Worm (Caenorhabditis elegans) whole organism, L4 larva: Measurements from ENCODE around the gene tyr-6.

Source experiments
- F26F4.8 ChIP-seq: fragments of 200-800 bp; sonication (Bioruptor generic); conservative IDR thresholded peaks from 2 replicates; pipeline ENCODE4 v1.3.6; 2022; ENCODE audit warnings: missing genetic modification characterization, missing compliant biosample characterization
- F37D6.2 ChIP-seq: sonication (generic microtip); optimal IDR thresholded peaks from 2 replicates; lab custom pipeline; 2016; ENCODE audit warnings: mild to moderate bottlenecking, missing genetic modification characterization, missing compliant biosample characterization
- ZK546.5 ChIP-seq, 2 experiments: sonication (generic microtip); optimal IDR thresholded peaks; 2 replicates each; lab custom pipeline; 2017; ENCODE audit warnings: missing biosample characterization in 2 of 2, missing genetic modification characterization in 2 of 2
- aha-1 ChIP-seq: fragments of 150-350 bp; peaks from one replicate; lab custom pipeline; 2014; ENCODE audit warnings: missing biosample characterization, missing genetic modification characterization
- ceh-62 ChIP-seq: sonication (generic microtip); optimal IDR thresholded peaks from 2 replicates; lab custom pipeline; 2017; ENCODE audit warnings: missing biosample characterization, missing genetic modification characterization
- daf-16 ChIP-seq, 3 experiments: sonication (generic microtip); optimal IDR thresholded peaks; 2 replicates each; lab custom pipeline; 2016 to 2017; ENCODE audit warnings: missing genetic modification characterization in 3 of 3, missing genetic modification reagents in 3 of 3, mild to moderate bottlenecking in 2 of 3, missing compliant biosample characterization in 2 of 3, missing biosample characterization in 1 of 3, moderate library complexity in 1 of 3
- dpl-1 ChIP-seq: fragments of 150-350 bp; optimal IDR thresholded peaks from 2 replicates; lab custom pipeline; 2014; ENCODE audit warnings: missing biosample characterization, missing genetic modification reagents, missing genetic modification characterization
- duxl-1 ChIP-seq: sonication (generic microtip); optimal IDR thresholded peaks from 2 replicates; lab custom pipeline; 2016; ENCODE audit warnings: mild to moderate bottlenecking, missing genetic modification characterization, moderate library complexity, missing compliant biosample characterization; ENCODE audit not compliant: poor library complexity
- fkh-10 ChIP-seq: fragments of 150-350 bp; optimal IDR thresholded peaks from 2 replicates; lab custom pipeline; 2014; ENCODE audit warnings: missing biosample characterization, missing genetic modification reagents, missing genetic modification characterization
- gei-8 ChIP-seq: fragments of 200-800 bp; sonication (Bioruptor generic); optimal IDR thresholded peaks from 2 replicates; lab custom pipeline; 2018; ENCODE audit warnings: mild to moderate bottlenecking, missing genetic modification characterization, missing compliant biosample characterization
- hlh-30 ChIP-seq: sonication (generic microtip); optimal IDR thresholded peaks from 2 replicates; lab custom pipeline; 2017; ENCODE audit warnings: antibody characterized with exemption, mild to moderate bottlenecking, missing genetic modification characterization, missing compliant biosample characterization; ENCODE audit not compliant: insufficient read depth
- lin-15B ChIP-seq: fragments of 150-350 bp; sonication (generic microtip); optimal IDR thresholded peaks from 3 replicates; lab custom pipeline; 2014; ENCODE audit warnings: missing biosample characterization, missing genetic modification characterization
- lin-38 ChIP-seq: fragments of 200-800 bp; sonication (Bioruptor generic); IDR thresholded peaks from 2 replicates; pipeline ENCODE4 v1.3.6; 2022; ENCODE audit warnings: missing genetic modification reagents, missing genetic modification characterization, missing compliant biosample characterization
- lir-3 ChIP-seq: sonication (generic microtip); optimal IDR thresholded peaks from 2 replicates; lab custom pipeline; 2016; ENCODE audit warnings: mild to moderate bottlenecking, missing genetic modification characterization, missing compliant biosample characterization
- lsy-2 ChIP-seq, 2 experiments: fragments of 150-350 bp in 1 of 2; sonication (generic microtip) in 1 of 2; optimal IDR thresholded peaks; 2 replicates each; lab custom pipeline; 2014 to 2017; ENCODE audit warnings: missing biosample characterization in 2 of 2, missing genetic modification characterization in 2 of 2
- mes-2 ChIP-seq: sonication (generic microtip); optimal IDR thresholded peaks from 2 replicates; lab custom pipeline; 2016; ENCODE audit warnings: missing genotype, mild to moderate bottlenecking, missing genetic modification characterization, missing compliant biosample characterization; ENCODE audit not compliant: poor library complexity, severe bottlenecking
- mxl-3 ChIP-seq: fragments of 200-800 bp; sonication (Bioruptor generic); optimal IDR thresholded peaks from 2 replicates; lab custom pipeline; 2018; ENCODE audit warnings: mild to moderate bottlenecking, missing genetic modification characterization, missing compliant biosample characterization
- nhr-102 ChIP-seq: sonication (generic microtip); optimal IDR thresholded peaks from 2 replicates; lab custom pipeline; 2016; ENCODE audit warnings: mild to moderate bottlenecking, missing genetic modification characterization, moderate library complexity, missing compliant biosample characterization
- nhr-11 ChIP-seq: fragments of 150-350 bp; optimal IDR thresholded peaks from 2 replicates; lab custom pipeline; 2014; ENCODE audit warnings: missing biosample characterization, missing genetic modification characterization
- nhr-111 ChIP-seq: fragments of 200-800 bp; sonication (Bioruptor generic); optimal IDR thresholded peaks from 2 replicates; lab custom pipeline; 2018; ENCODE audit warnings: mild to moderate bottlenecking, missing genetic modification characterization, missing compliant biosample characterization
- nhr-237 ChIP-seq: sonication (generic microtip); optimal IDR thresholded peaks from 2 replicates; lab custom pipeline; 2017; ENCODE audit warnings: missing biosample characterization, missing genetic modification characterization
- nhr-25 ChIP-seq: sonication (generic microtip); optimal IDR thresholded peaks from 2 replicates; lab custom pipeline; 2017; ENCODE audit warnings: missing genetic modification characterization, mild to moderate bottlenecking, missing compliant biosample characterization, antibody characterized with exemption, moderate library complexity, borderline replicate concordance; ENCODE audit not compliant: insufficient read depth
- nhr-28 ChIP-seq: fragments of 150-350 bp; optimal IDR thresholded peaks from 2 replicates; lab custom pipeline; 2014; ENCODE audit warnings: missing biosample characterization, missing genetic modification characterization
- nhr-41 ChIP-seq: fragments of 200-800 bp; sonication (Bioruptor generic); IDR thresholded peaks from 2 replicates; pipeline ENCODE4 v1.3.6; 2022; ENCODE audit warnings: missing genetic modification reagents, missing genetic modification characterization, missing compliant biosample characterization
- nhr-42 ChIP-seq: fragments of 200-800 bp; sonication (Bioruptor generic); IDR thresholded peaks from 2 replicates; pipeline ENCODE4 v1.3.6; 2022; ENCODE audit warnings: missing genetic modification characterization, missing compliant biosample characterization
- nhr-48 ChIP-seq: sonication (generic microtip); optimal IDR thresholded peaks from 2 replicates; lab custom pipeline; 2016; ENCODE audit warnings: mild to moderate bottlenecking, missing genetic modification characterization, missing compliant biosample characterization
- nhr-6 ChIP-seq: fragments of 150-350 bp; optimal IDR thresholded peaks from 2 replicates; lab custom pipeline; 2014; ENCODE audit warnings: missing biosample characterization, missing genetic modification characterization
- nhr-77 ChIP-seq: fragments of 150-350 bp; optimal IDR thresholded peaks from 2 replicates; lab custom pipeline; 2014; ENCODE audit warnings: missing biosample characterization, missing genetic modification characterization
- pha-4 ChIP-seq, 2 experiments: fragments of 150-350 bp in 1 of 2; fragments of 200-800 bp in 1 of 2; sonication (Bioruptor generic) in 1 of 2; IDR thresholded peaks in 1 of 2; optimal IDR thresholded peaks in 1 of 2; 2 replicates each; pipeline versions ENCODE4 v1.3.6 to Lab custom; 2014 to 2022; ENCODE audit warnings: missing genetic modification characterization in 2 of 2, missing genetic modification reagents in 2 of 2, missing biosample characterization in 1 of 2, missing compliant biosample characterization in 1 of 2
- php-3 ChIP-seq: fragments of 200-800 bp; sonication (Bioruptor generic); IDR thresholded peaks from 2 replicates; pipeline ENCODE4 v1.3.6; 2022; ENCODE audit warnings: missing genetic modification reagents, missing genetic modification characterization, missing compliant biosample characterization
- pqm-1 ChIP-seq: sonication (generic microtip); optimal IDR thresholded peaks from 2 replicates; lab custom pipeline; 2017; ENCODE audit warnings: missing biosample characterization, missing genetic modification characterization
- rbr-2 ChIP-seq: sonication (generic microtip); optimal IDR thresholded peaks from 2 replicates; lab custom pipeline; 2016; ENCODE audit warnings: missing genotype, missing genetic modification characterization, missing compliant biosample characterization
- saeg-2 ChIP-seq: fragments of 200-800 bp; sonication (Bioruptor generic); IDR thresholded peaks from 2 replicates; pipeline ENCODE4 v1.3.6; 2022; ENCODE audit warnings: missing genetic modification reagents, missing genetic modification characterization, missing compliant biosample characterization
- skn-1 ChIP-seq: fragments of 150-350 bp; optimal IDR thresholded peaks from 2 replicates; lab custom pipeline; 2014; ENCODE audit warnings: missing biosample characterization, missing genetic modification characterization
- unc-130 ChIP-seq: sonication (generic microtip); optimal IDR thresholded peaks from 2 replicates; lab custom pipeline; 2016; ENCODE audit warnings: missing genetic modification reagents, missing genetic modification characterization, missing compliant biosample characterization
- unc-62 ChIP-seq, 3 experiments: fragments of 150-350 bp in 1 of 3; sonication (generic microtip); optimal IDR thresholded peaks in 2 of 3; peaks in 1 of 3; 1 replicate in 1 of 3; 2 replicates in 2 of 3; lab custom pipeline; 2014 to 2017; ENCODE audit warnings: missing biosample characterization in 3 of 3, missing genetic modification characterization in 3 of 3, missing genetic modification reagents in 3 of 3, missing genotype in 1 of 3

The tyr-6 gene

ce11 chrIV:6514700-6515099, 34.4 kb downstream of the tyr-6 start:
- TF ChIP-seq F37D6.2 (tag; lab: Kevin White, UChicago) (peak; percentile 77), nhr-237 (tag; lab: Kevin White, UChicago) (no peak), rbr-2 (peak; percentile 26), php-3 (no peak), skn-1 (no peak), nhr-11 (tag; lab: Kevin White, UChicago) (peak; percentile 69), nhr-28 (no peak), lin-15B (tag; lab: Kevin White, UChicago) (no peak), unc-130 (no peak), unc-62 (GFP tag; optimal IDR thresholded peaks at IDR 0.05 in 1 of 2; lab: Kevin White, UChicago) (peak in 1 of 2 experiments; percentile 80), unc-62 (tag; optimal IDR thresholded peaks at IDR 0.05; lab: Kevin White, UChicago) (no peak), nhr-102 (no peak), lir-3 (tag; lab: Kevin White, UChicago) (no peak), nhr-48 (peak; percentile 35), gei-8 (no peak), duxl-1 (no peak), nhr-6 (tag; lab: Kevin White, UChicago) (no peak), nhr-25 (tag; lab: Kevin White, UChicago) (no peak), F26F4.8 (no peak), mes-2 (tag; lab: Kevin White, UChicago) (no peak), lsy-2 (tag; optimal IDR thresholded peaks at IDR 0.05; lab: Kevin White, UChicago) (peak in 1 of 2 experiments; percentile 66), pqm-1 (tag; lab: Kevin White, UChicago) (no peak), fkh-10 (GFP tag; lab: Kevin White, UChicago) (peak; percentile 32), aha-1 (peak; percentile 93), nhr-41 (no peak), nhr-42 (GFP tag; lab: Robert Waterston, UW) (no peak)
- TF ChIP-seq, all 104 proteins: peak for 8

DNA sequence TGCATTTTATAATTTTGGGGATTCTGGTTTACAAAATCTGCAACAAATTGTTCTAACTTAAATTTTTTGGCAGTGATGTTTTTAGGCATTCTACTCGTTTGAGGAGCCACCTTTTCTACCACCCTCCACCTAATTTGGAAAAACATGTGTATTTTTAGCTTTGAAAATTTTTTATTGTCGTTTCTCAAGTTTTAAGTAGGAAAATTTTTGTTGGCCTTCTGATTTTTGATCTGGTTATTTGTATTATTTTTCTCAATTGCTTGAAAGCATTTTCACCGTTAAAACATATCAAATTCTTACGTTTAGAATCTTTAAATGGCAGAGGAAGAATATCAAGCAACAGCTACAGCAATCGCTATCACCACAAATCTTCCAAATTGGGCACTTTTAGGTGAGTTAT, 37.5 kb downstream of the tyr-6 start, which contains the start of gene C01G5.7:
Gene C01G5.7, plus strand, starts transcription at position 301 of the 400 bp plus-strand sequence.
- TF ChIP-seq nhr-111 (GFP tag; lab: Kevin White, UChicago) (no peak), pha-4 (GFP tag; IDR thresholded peaks at IDR 0.05; lab: Robert Waterston, UW) (no peak), pha-4 (tag; optimal IDR thresholded peaks at IDR 0.05; lab: Kevin White, UChicago) (no peak), php-3 (no peak), saeg-2 (GFP tag; lab: Robert Waterston, UW) (no peak), mxl-3 (GFP tag; lab: Kevin White, UChicago) (no peak), dpl-1 (GFP tag; lab: Kevin White, UChicago) (no peak), ceh-62 (no peak)

DNA sequence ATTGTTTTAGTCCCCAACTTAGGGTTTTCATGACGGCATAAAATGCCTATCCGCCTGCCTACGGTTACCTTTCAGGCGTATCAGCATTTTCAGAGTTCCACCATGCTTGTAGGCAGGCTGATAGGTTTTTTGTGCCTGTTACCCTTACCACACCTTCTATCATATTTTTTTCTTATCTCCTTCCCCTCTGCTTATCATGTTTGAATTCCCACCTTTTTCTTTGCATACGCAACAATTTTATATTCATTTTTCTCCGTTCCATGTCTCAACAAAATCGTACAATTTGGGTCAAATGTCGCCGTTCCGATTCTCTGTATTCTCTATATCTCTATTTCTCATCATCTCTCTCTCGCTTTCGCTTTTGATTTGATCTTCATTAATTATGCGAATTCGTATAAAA, 39.3 kb downstream of the tyr-6 start, which contains the start of gene C01G5.9:
Gene C01G5.9, plus strand, starts transcription at position 301 of the 400 bp plus-strand sequence.
- TF ChIP-seq daf-16 (GFP tag; optimal IDR thresholded peaks at IDR 0.05; lab: Kevin White, UChicago) (no peak), daf-16 (tag; optimal IDR thresholded peaks at IDR 0.05; lab: Kevin White, UChicago) (no peak), nhr-77 (no peak)

ce11 chrIV:6522305-6522917, 42.1 kb downstream of the tyr-6 start, which contains the start of gene ddi-1:
Gene ddi-1, plus strand, starts transcription at chrIV:6522867.
- TF ChIP-seq ZK546.5 (tag; optimal IDR thresholded peaks at IDR 0.05; lab: Kevin White, UChicago) (no peak), hlh-30 (tag; lab: Kevin White, UChicago) (peak; percentile 82), lir-3 (tag; lab: Kevin White, UChicago) (no peak), lin-38 (peak; percentile 33)
- TF ChIP-seq, all 104 proteins: peak for 2
